Fruit fly (Drosophila melanogaster): ENCODE results near the gene VAChT.

VAChT gene

DNA sequence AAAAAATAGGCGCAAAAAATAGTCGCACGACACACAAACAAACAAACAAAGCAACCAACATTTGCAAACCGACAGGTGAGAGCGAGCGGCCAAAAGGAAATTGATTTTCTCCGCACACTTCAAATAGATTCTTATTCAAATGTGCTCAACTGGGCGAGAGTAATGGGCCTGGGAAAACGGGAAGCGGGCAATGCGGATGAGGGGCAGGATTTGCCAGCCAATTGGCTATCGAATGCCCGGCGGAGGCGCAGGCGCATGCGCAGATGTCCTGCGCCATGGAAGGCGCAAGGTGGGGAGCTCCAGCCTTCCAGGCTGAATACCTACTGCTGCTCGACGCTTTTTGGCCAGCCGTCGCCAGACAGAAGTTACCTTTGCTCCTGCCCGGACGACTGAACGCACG, at the start of gene VAChT, which contains the start of gene ChAT:
TSS of gene VAChT (plus strand) at position 352 of the 400 bp plus-strand sequence.
TSS of gene ChAT (plus strand) at position 352 of the 400 bp plus-strand sequence.
- TF ChIP-seq CG8319 (GFP tag; optimal IDR thresholded peaks at IDR 0.05) (no peak), spab (GFP tag; optimal IDR thresholded peaks at IDR 0.05) (no peak), Gug (GFP tag; IDR thresholded peaks at IDR 0.05) (no peak), salr (GFP tag; optimal IDR thresholded peaks at IDR 0.05) (no peak), esn (GFP tag; optimal IDR thresholded peaks at IDR 0.05) (no peak), CG6276 (GFP tag; optimal IDR thresholded peaks at IDR 0.05) (no peak), Eip75B (GFP tag; optimal IDR thresholded peaks at IDR 0.05) (no peak), svp (GFP tag) (no peak), Ets21C (GFP tag; optimal IDR thresholded peaks at IDR 0.05) (no peak), Eip93F (GFP tag; optimal IDR thresholded peaks at IDR 0.05) (no peak), fd85E (GFP tag; optimal IDR thresholded peaks at IDR 0.05) (no peak), Met (GFP tag; optimal IDR thresholded peaks at IDR 0.05) (no peak), dac (GFP tag; optimal IDR thresholded peaks at IDR 0.05) (no peak), CG15336 (GFP tag; IDR thresholded peaks at IDR 0.05) (no peak), eg (GFP tag; IDR thresholded peaks at IDR 0.05) (no peak), CG32006 (GFP tag; optimal IDR thresholded peaks at IDR 0.05) (no peak), Hr38 (GFP tag; optimal IDR thresholded peaks at IDR 0.05) (no peak), Sox102F (GFP tag; optimal IDR thresholded peaks at IDR 0.05) (no peak), CG10669 (GFP tag; optimal IDR thresholded peaks at IDR 0.05) (no peak)

DNA sequence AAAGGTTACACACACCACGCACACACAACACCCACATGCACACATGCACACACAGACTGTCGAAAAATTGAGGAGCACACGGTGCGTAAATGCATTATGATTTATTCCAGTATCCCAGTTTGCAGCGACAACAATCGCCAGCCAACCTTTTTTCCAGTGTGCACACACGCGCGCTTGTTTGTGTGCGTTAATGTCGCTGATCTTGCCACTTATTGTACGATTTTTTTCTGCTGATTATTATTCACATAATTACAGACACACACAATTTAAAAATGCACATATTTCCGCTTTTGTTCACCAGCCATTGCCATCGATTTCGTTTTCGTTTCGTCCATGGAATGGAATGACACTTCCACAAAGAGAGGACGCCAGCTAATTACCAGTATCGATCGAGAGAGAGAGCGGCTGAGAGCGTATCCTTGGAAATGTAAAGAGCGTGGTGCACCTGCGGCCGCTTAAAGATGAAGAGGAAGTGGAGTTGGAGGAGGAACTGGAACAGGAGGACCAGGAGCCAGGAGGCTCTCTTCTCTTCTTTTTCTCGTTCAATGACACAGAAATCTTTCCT, 46.8 kb upstream of the VAChT start:
- TF ChIP-seq CG6163 (GFP tag; IDR thresholded peaks at IDR 0.05) (peak; percentile 18; the same call in 1 of the 3 replicates), pdm3 (GFP tag; optimal IDR thresholded peaks at IDR 0.05) (no peak), fd85E (GFP tag; optimal IDR thresholded peaks at IDR 0.05) (no peak), ss (GFP tag; optimal IDR thresholded peaks at IDR 0.05) (no peak), Blimp-1 (GFP tag; optimal IDR thresholded peaks at IDR 0.05) (peak; percentile 66), Eip78C (GFP tag) (peak; percentile 51), svp (GFP tag) (peak; percentile 79)

DNA sequence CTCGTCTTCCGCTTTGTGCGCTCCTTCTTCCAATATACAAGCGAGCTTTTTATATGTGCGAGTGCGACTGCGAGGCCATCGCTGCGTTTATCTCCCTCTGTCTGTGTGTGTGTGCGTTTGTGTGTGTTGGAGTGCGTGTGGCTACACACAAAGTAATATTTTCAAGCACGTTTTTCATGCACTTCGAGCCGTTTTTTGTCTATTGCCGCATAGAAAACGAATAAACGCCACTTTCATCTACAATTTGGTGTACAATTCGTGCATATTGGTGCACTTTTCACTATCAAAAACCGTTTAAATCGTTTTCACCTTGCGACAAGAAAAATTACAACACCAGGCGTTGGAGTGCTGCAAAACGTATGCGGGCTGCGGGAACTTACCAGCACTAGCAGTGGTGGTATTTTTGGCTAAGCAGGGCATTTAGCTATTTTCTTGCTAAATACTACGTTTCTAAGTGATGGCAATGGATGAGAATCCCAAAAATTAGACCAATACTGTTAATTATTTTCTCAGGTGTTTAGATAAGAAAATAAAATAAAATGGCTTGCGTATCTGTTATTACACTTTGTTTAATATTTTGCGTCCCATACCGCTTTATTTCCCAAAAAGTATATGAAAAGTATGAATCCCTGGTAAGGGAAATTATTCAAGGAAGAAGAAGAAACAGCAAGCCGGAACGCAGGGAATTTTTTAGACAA, 46.2 kb upstream of the VAChT start, which contains the start of the genes CG31224 and CstF64:
TSS of gene CG31224 (minus strand) at position 365 of the 698 bp plus-strand sequence.
TSS of gene CstF64 (plus strand) at position 674 of the 698 bp plus-strand sequence.
- TF ChIP-seq Eip78C (GFP tag) (peak; percentile 93), achi (GFP tag; optimal IDR thresholded peaks at IDR 0.05) (peak; percentile 76), CG6854 (GFP tag; optimal IDR thresholded peaks at IDR 0.05) (peak; percentile 15), fd59A (GFP tag; optimal IDR thresholded peaks at IDR 0.05) (peak; percentile 54), Sox15 (GFP tag; optimal IDR thresholded peaks at IDR 0.05) (peak; percentile 73), CG6276 (GFP tag; optimal IDR thresholded peaks at IDR 0.05) (no peak), CG31627 (GFP tag; optimal IDR thresholded peaks at IDR 0.05) (peak; percentile 89), acj6 (GFP tag; optimal IDR thresholded peaks at IDR 0.05) (peak; percentile 80), CG9139 (GFP tag; optimal IDR thresholded peaks at IDR 0.05) (no peak), Ets21C (GFP tag; optimal IDR thresholded peaks at IDR 0.05) (peak; percentile 73), CG16779 (tag; optimal IDR thresholded peaks at IDR 0.05) (no peak), Eip75B (GFP tag; optimal IDR thresholded peaks at IDR 0.05) (peak; percentile 78), fd85E (GFP tag; optimal IDR thresholded peaks at IDR 0.05) (peak; percentile 40), CG6163 (GFP tag; IDR thresholded peaks at IDR 0.05) (peak; percentile 75), vri (GFP tag; optimal IDR thresholded peaks at IDR 0.05) (peak; percentile 89), CG7368 (GFP tag; optimal IDR thresholded peaks at IDR 0.05) (peak; percentile 66), spab (GFP tag; optimal IDR thresholded peaks at IDR 0.05) (no peak), topi (GFP tag; optimal IDR thresholded peaks at IDR 0.05) (peak; percentile 83), dsx (GFP tag; optimal IDR thresholded peaks at IDR 0.05; ENCODE audit: poor library complexity, severe bottlenecking) (peak; percentile 49), Eip93F (GFP tag; optimal IDR thresholded peaks at IDR 0.05) (peak; percentile 5), ss (GFP tag; optimal IDR thresholded peaks at IDR 0.05) (peak in 1 of 2 experiments; percentile 65), fkh (GFP tag; optimal IDR thresholded peaks at IDR 0.05) (no peak), esn (GFP tag; optimal IDR thresholded peaks at IDR 0.05) (peak; percentile 86), Hr4 (GFP tag; optimal IDR thresholded peaks at IDR 0.05) (peak; percentile 84), CG8119 (GFP tag; IDR thresholded peaks at IDR 0.05) (peak; percentile 77), CG15336 (GFP tag; IDR thresholded peaks at IDR 0.05) (peak; percentile 59), CG11294 (GFP tag; IDR thresholded peaks at IDR 0.05) (peak; percentile 68; the same call in 1 of the 2 replicates), Sox14 (GFP tag; optimal IDR thresholded peaks at IDR 0.05) (peak; percentile 86), CG8319 (GFP tag; optimal IDR thresholded peaks at IDR 0.05) (peak; percentile 76), CG11902 (GFP tag; optimal IDR thresholded peaks at IDR 0.05) (peak; percentile 70), salr (GFP tag; optimal IDR thresholded peaks at IDR 0.05) (peak in 1 of 2 experiments; percentile 44), Blimp-1 (GFP tag; optimal IDR thresholded peaks at IDR 0.05) (no peak), CG10669 (GFP tag; optimal IDR thresholded peaks at IDR 0.05) (no peak), pdm3 (GFP tag; optimal IDR thresholded peaks at IDR 0.05) (peak; percentile 90), CG3032 (tag; optimal IDR thresholded peaks at IDR 0.05) (peak; percentile 79)
